Worm (Caenorhabditis elegans): ENCODE data around the gene T06E8.8.

Gene T06E8.8

ce11 chrV:10031384-10032171 is 12.0 kb upstream of the T06E8.8 start:
- TF ChIP-seq flt-1 (GFP tag; IDR thresholded peaks at IDR 0.05) (no peak), ama-1 (optimal IDR thresholded peaks at IDR 0.05) (no peak), aly-1 (tag; optimal IDR thresholded peaks at IDR 0.05) (no peak), sea-1 (GFP tag; conservative IDR thresholded peaks at IDR 0.05) (no peak), tra-4 (tag; optimal IDR thresholded peaks at IDR 0.05) (no peak), tbx-37 (GFP tag; conservative IDR thresholded peaks at IDR 0.05) (peak; percentile 57; the same call in 1 of the 2 replicates), ets-7 (tag; optimal IDR thresholded peaks at IDR 0.05) (no peak), hnd-1 (tag; optimal IDR thresholded peaks at IDR 0.05) (no peak), pes-1 (GFP tag; IDR thresholded peaks at IDR 0.05) (peak; percentile 26; the same call in 1 of the 2 replicates), scrt-1 (GFP tag; IDR thresholded peaks at IDR 0.05) (no peak), hmbx-1 (tag; optimal IDR thresholded peaks at IDR 0.05) (no peak), F13C5.2 (tag; optimal IDR thresholded peaks at IDR 0.05) (peak; percentile 12), tbx-11 (GFP tag; IDR thresholded peaks at IDR 0.05) (no peak)

- no peak for TF ChIP-seq ets-7 (tag; optimal IDR thresholded peaks at IDR 0.05)
- TF ChIP-seq tra-4 (tag; optimal IDR thresholded peaks at IDR 0.05): no peak
Measured at ce11 chrV:10035586-10035985, 8.0 kb upstream of the T06E8.8 start.

ce11 chrV:10036275-10036674 is 7.3 kb upstream of the T06E8.8 start, which contains the start of gene T06E8.2:
T06E8.2 (minus strand) TSS chrV:10036413.
- no peak for TF ChIP-seq hnd-1 (tag; optimal IDR thresholded peaks at IDR 0.05)
- TF ChIP-seq hmg-4 (GFP tag; optimal IDR thresholded peaks at IDR 0.05): peak; percentile 51
- TF ChIP-seq F13C5.2 (tag; optimal IDR thresholded peaks at IDR 0.05): no peak
- no peak for TF ChIP-seq flt-1 (GFP tag; IDR thresholded peaks at IDR 0.05)
- TF ChIP-seq hmbx-1 (tag; optimal IDR thresholded peaks at IDR 0.05): no peak

ce11 chrV:10037040-10037439 is 6.5 kb upstream of the T06E8.8 start, which contains the start of gene F57A8.1:
F57A8.1 (plus strand) TSS chrV:10037340.
- TF ChIP-seq tbx-11 (GFP tag; IDR thresholded peaks at IDR 0.05) (no peak), hmg-4 (GFP tag; optimal IDR thresholded peaks at IDR 0.05) (no peak), ets-7 (tag; optimal IDR thresholded peaks at IDR 0.05) (no peak), ceh-13 (GFP tag; optimal IDR thresholded peaks at IDR 0.05) (no peak), hmbx-1 (tag; optimal IDR thresholded peaks at IDR 0.05) (no peak), pes-1 (GFP tag; IDR thresholded peaks at IDR 0.05) (no peak), hnd-1 (tag; optimal IDR thresholded peaks at IDR 0.05) (no peak), ama-1 (optimal IDR thresholded peaks at IDR 0.05) (no peak), flt-1 (GFP tag; IDR thresholded peaks at IDR 0.05) (no peak)

ce11 chrV:10039837-10040236 is 3.7 kb upstream of the T06E8.8 start:
- TF ChIP-seq hmg-4 (GFP tag; optimal IDR thresholded peaks at IDR 0.05) (peak; percentile 47), scrt-1 (GFP tag; IDR thresholded peaks at IDR 0.05) (no peak), sea-1 (GFP tag; conservative IDR thresholded peaks at IDR 0.05) (peak; percentile 45; the same call in 1 of the 2 replicates), tra-4 (tag; optimal IDR thresholded peaks at IDR 0.05) (no peak), ceh-36 (tag; optimal IDR thresholded peaks at IDR 0.05) (no peak), tbx-37 (GFP tag; conservative IDR thresholded peaks at IDR 0.05) (0 out of 2 replicates have a peak, but pooled peaks have one; percentile 9), B0310.2 (tag; optimal IDR thresholded peaks at IDR 0.05) (peak; percentile 2), aly-1 (tag; optimal IDR thresholded peaks at IDR 0.05) (peak; percentile 21), ceh-13 (GFP tag; optimal IDR thresholded peaks at IDR 0.05) (no peak), F13C5.2 (tag; optimal IDR thresholded peaks at IDR 0.05) (peak; percentile 23)

ce11 chrV:10041484-10041883 is 2.1 kb upstream of the T06E8.8 start:
- TF ChIP-seq aly-1 (tag; optimal IDR thresholded peaks at IDR 0.05) (no peak), ceh-13 (GFP tag; optimal IDR thresholded peaks at IDR 0.05) (no peak), flt-1 (GFP tag; IDR thresholded peaks at IDR 0.05) (no peak), scrt-1 (GFP tag; IDR thresholded peaks at IDR 0.05) (no peak), tra-4 (tag; optimal IDR thresholded peaks at IDR 0.05) (no peak), F13C5.2 (tag; optimal IDR thresholded peaks at IDR 0.05) (no peak), ceh-36 (tag; optimal IDR thresholded peaks at IDR 0.05) (no peak), pes-1 (GFP tag; IDR thresholded peaks at IDR 0.05) (no peak), ama-1 (optimal IDR thresholded peaks at IDR 0.05) (no peak), hnd-1 (tag; optimal IDR thresholded peaks at IDR 0.05) (no peak), B0310.2 (tag; optimal IDR thresholded peaks at IDR 0.05) (no peak), hmg-4 (GFP tag; optimal IDR thresholded peaks at IDR 0.05) (no peak)

- TF ChIP-seq aly-1 (tag; optimal IDR thresholded peaks at IDR 0.05) (no peak), sea-1 (GFP tag; conservative IDR thresholded peaks at IDR 0.05) (no peak), hmg-4 (GFP tag; optimal IDR thresholded peaks at IDR 0.05) (no peak), hmbx-1 (tag; optimal IDR thresholded peaks at IDR 0.05) (no peak), flt-1 (GFP tag; IDR thresholded peaks at IDR 0.05) (0 out of 2 replicates have a peak, but pooled peaks have one; percentile 9), ama-1 (optimal IDR thresholded peaks at IDR 0.05) (no peak), tbx-11 (GFP tag; IDR thresholded peaks at IDR 0.05) (no peak), B0310.2 (tag; optimal IDR thresholded peaks at IDR 0.05) (no peak), ets-7 (tag; optimal IDR thresholded peaks at IDR 0.05) (no peak), scrt-1 (GFP tag; IDR thresholded peaks at IDR 0.05) (no peak), tbx-37 (GFP tag; conservative IDR thresholded peaks at IDR 0.05) (no peak), hnd-1 (tag; optimal IDR thresholded peaks at IDR 0.05) (no peak), F13C5.2 (tag; optimal IDR thresholded peaks at IDR 0.05) (peak; percentile 47), pes-1 (GFP tag; IDR thresholded peaks at IDR 0.05) (no peak), ceh-13 (GFP tag; optimal IDR thresholded peaks at IDR 0.05) (no peak), tra-4 (tag; optimal IDR thresholded peaks at IDR 0.05) (no peak)
Measured at ce11 chrV:10042254-10042653, 1.3 kb upstream of the T06E8.8 start.

ce11 chrV:10044735-10045134 is 1.2 kb downstream of the T06E8.8 start:
- TF ChIP-seq ceh-36 (tag; optimal IDR thresholded peaks at IDR 0.05) (no peak), F13C5.2 (tag; optimal IDR thresholded peaks at IDR 0.05) (no peak), B0310.2 (tag; optimal IDR thresholded peaks at IDR 0.05) (no peak), ets-7 (tag; optimal IDR thresholded peaks at IDR 0.05) (no peak), tbx-11 (GFP tag; IDR thresholded peaks at IDR 0.05) (no peak), scrt-1 (GFP tag; IDR thresholded peaks at IDR 0.05) (no peak), tra-4 (tag; optimal IDR thresholded peaks at IDR 0.05) (no peak)
